Fruit fly (Drosophila melanogaster): ENCODE measurements around the gene CG5250.

The CG5250 gene

dm6 chr3R:19181214-19181613 lies 47.9 kb downstream of the CG5250 start (continued):
- no peak for TF ChIP-seq CG14710 (tag; optimal IDR thresholded peaks at IDR 0.05)
- peak; percentile 15 for TF ChIP-seq NfI (GFP tag; optimal IDR thresholded peaks at IDR 0.05)
- TF ChIP-seq ATbp (GFP tag; optimal IDR thresholded peaks at IDR 0.05), result no peak
- peak; percentile 36 for TF ChIP-seq grau (tag; optimal IDR thresholded peaks at IDR 0.05)
- peak; percentile 53 for TF ChIP-seq CG11504 (tag; optimal IDR thresholded peaks at IDR 0.05)
- TF ChIP-seq CG3281 (GFP tag; optimal IDR thresholded peaks at IDR 0.05), result peak; percentile 20
- peak; percentile 21; the same call in 1 of the 2 replicates for TF ChIP-seq CG3847 (GFP tag; IDR thresholded peaks at IDR 0.05)
- TF ChIP-seq br (optimal IDR thresholded peaks at IDR 0.05), result no peak
- peak; percentile 70 for TF ChIP-seq Ets65A (GFP tag)
- TF ChIP-seq chif (GFP tag; optimal IDR thresholded peaks at IDR 0.05), result no peak
- TF ChIP-seq PHDP (tag; optimal IDR thresholded peaks at IDR 0.05), result peak; percentile 6
- peak; percentile 23 for TF ChIP-seq Sox100B (GFP tag; optimal IDR thresholded peaks at IDR 0.05)
- peak; percentile 42 for TF ChIP-seq nom (GFP tag; optimal IDR thresholded peaks at IDR 0.05)
- TF ChIP-seq CG9932 (GFP tag; IDR thresholded peaks at IDR 0.05), result peak; percentile 18; the same call in 1 of the 2 replicates
- TF ChIP-seq slbo (GFP tag; IDR thresholded peaks at IDR 0.05), result 0 out of 2 replicates have a peak, but pooled peaks have one; percentile 7
- no peak for TF ChIP-seq dati (GFP tag; IDR thresholded peaks at IDR 0.05)
- no peak for TF ChIP-seq jing (GFP tag; optimal IDR thresholded peaks at IDR 0.05)
- TF ChIP-seq CG18262 (tag; optimal IDR thresholded peaks at IDR 0.05), result peak; percentile 4
- TF ChIP-seq CG6765 (GFP tag; optimal IDR thresholded peaks at IDR 0.05), result no peak
- TF ChIP-seq sd (tag; optimal IDR thresholded peaks at IDR 0.05), result no peak
- TF ChIP-seq bsh (GFP tag; optimal IDR thresholded peaks at IDR 0.05), result peak in 1 of 2 experiments; percentile 52
- TF ChIP-seq Sox102F (GFP tag; optimal IDR thresholded peaks at IDR 0.05), result peak; percentile 35
- peak; percentile 10 for TF ChIP-seq CG13296 (GFP tag; optimal IDR thresholded peaks at IDR 0.05)
- TF ChIP-seq CG30403 (GFP tag; optimal IDR thresholded peaks at IDR 0.05), result peak; percentile 10
- no peak for TF ChIP-seq CG8290 (GFP tag; optimal IDR thresholded peaks at IDR 0.05)
- peak in 1 of 2 experiments; percentile 16 for TF ChIP-seq CG8290 (tag; optimal IDR thresholded peaks at IDR 0.05)
- peak; percentile 67; the same call in 1 of the 2 replicates for TF ChIP-seq Drgx (GFP tag; IDR thresholded peaks at IDR 0.05)
- TF ChIP-seq gem (tag; optimal IDR thresholded peaks at IDR 0.05), result peak; percentile 43
- TF ChIP-seq Hsf (GFP tag; optimal IDR thresholded peaks at IDR 0.05), result peak; percentile 8
- no peak for TF ChIP-seq sob (GFP tag; IDR thresholded peaks at IDR 0.05)
- TF ChIP-seq CG8924 (tag; optimal IDR thresholded peaks at IDR 0.05), result peak; percentile 5
- TF ChIP-seq Ssrp (tag; optimal IDR thresholded peaks at IDR 0.05), result peak; percentile 30

DNA sequence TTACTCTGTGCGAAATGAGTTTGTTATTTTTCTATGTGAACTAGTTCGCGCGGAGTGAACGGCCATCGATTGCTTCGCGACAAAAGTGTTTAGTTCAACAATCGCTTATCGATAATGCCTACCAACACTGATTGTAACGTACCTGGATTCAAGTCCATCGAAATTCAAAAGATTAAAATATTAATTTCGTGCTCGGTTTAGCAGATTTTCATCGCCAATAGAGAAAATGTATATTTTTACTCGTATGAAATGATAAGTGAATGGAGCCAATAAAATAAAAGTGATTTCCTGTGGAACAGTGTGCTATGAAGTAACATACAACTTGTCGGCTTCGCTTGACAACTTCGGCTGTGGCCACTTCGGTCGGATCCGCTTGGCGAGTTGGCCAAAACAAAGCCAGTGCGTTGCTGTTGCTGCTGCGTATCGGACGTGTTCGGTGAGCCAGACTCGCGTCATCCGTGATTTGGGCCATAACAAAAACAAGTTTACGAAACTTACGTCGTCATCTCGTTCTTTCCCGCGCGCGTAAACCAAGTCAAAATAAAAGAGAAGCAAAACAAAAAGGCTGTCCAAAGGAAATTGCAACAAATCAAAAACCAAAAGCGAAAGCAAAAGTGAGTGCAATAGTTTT lies 48.7 kb downstream of the CG5250 start, which contains the start of the genes CG5555 and myd:
CG5555 (minus strand) TSS at position 276 of the 631 bp plus-strand sequence.
myd (plus strand) TSS at position 397 of the 631 bp plus-strand sequence.
- TF ChIP-seq gt (GFP tag; IDR thresholded peaks at IDR 0.05) (no peak), CG13894 (tag; optimal IDR thresholded peaks at IDR 0.05) (peak; percentile 46), Ptx1 (GFP tag; IDR thresholded peaks at IDR 0.05) (no peak), CG6813 (GFP tag; optimal IDR thresholded peaks at IDR 0.05) (no peak), Side (GFP tag; optimal IDR thresholded peaks at IDR 0.05) (no peak), CG9437 (GFP tag; optimal IDR thresholded peaks at IDR 0.05) (no peak), CG6765 (GFP tag; optimal IDR thresholded peaks at IDR 0.05) (no peak), Aef1 (GFP tag; IDR thresholded peaks at IDR 0.05) (no peak; the same call in 2 of the 3 replicates), CG2678 (tag; optimal IDR thresholded peaks at IDR 0.05) (no peak), eve (GFP tag; optimal IDR thresholded peaks at IDR 0.05) (peak in 1 of 2 experiments; percentile 85), mld (GFP tag; IDR thresholded peaks at IDR 0.05; ENCODE audit: partially characterized antibody) (peak; percentile 52; the same call in 1 of the 3 replicates), CG9727 (GFP tag; optimal IDR thresholded peaks at IDR 0.05) (no peak), CG7987 (GFP tag; optimal IDR thresholded peaks at IDR 0.05) (no peak), CG14860 (GFP tag; IDR thresholded peaks at IDR 0.05; ENCODE audit: partially characterized antibody) (peak; percentile 75), zen (tag; optimal IDR thresholded peaks at IDR 0.05) (peak; percentile 6), CG3838 (GFP tag; optimal IDR thresholded peaks at IDR 0.05) (peak; percentile 42), CHES-1-like (GFP tag; optimal IDR thresholded peaks at IDR 0.05) (no peak), trh (GFP tag; optimal IDR thresholded peaks at IDR 0.05) (no peak), HLH4C (GFP tag; IDR thresholded peaks at IDR 0.05; ENCODE audit: partially characterized antibody) (peak; percentile 91), CG12391 (tag; optimal IDR thresholded peaks at IDR 0.05) (peak; percentile 49)
